Fruit fly (Drosophila melanogaster) whole organism, embryonic: ENCODE measurements around the gene CG33947.

Experiments
- Bgb ChIP-seq: fragments of 200-800 bp; sonication (Bioruptor generic); IDR thresholded peaks from 2 replicates; pipeline ENCODE4 v1.3.6; 2022; ENCODE audit warnings: missing biosample characterization, missing genetic modification characterization; ENCODE audit not compliant: partially characterized antibody
- CG1024 ChIP-seq: fragments of 200-800 bp; sonication (Bioruptor generic); IDR thresholded peaks from 2 replicates; pipeline ENCODE4 v1.3.6; 2022; ENCODE audit warnings: missing biosample characterization, missing genetic modification characterization
- CG10462 ChIP-seq: fragments of 200-800 bp; sonication (Bioruptor generic); optimal IDR thresholded peaks from 2 replicates; lab custom pipeline; 2016; ENCODE audit warnings: missing biosample characterization, missing genetic modification characterization
- CG10959 ChIP-seq: fragments of 200-800 bp; sonication (Bioruptor generic); IDR thresholded peaks from 2 replicates; pipeline ENCODE4 v1.3.6; 2022; ENCODE audit warnings: missing biosample characterization, missing genetic modification characterization
- CG12744 ChIP-seq: fragments of 200-800 bp; sonication (Bioruptor generic); optimal IDR thresholded peaks from 2 replicates; lab custom pipeline; 2016; ENCODE audit warnings: missing biosample characterization, missing genetic modification characterization
- CG12942 ChIP-seq: fragments of 200-800 bp; sonication (Bioruptor generic); optimal IDR thresholded peaks from 3 replicates; lab custom pipeline; 2016; ENCODE audit warnings: missing biosample characterization, missing genetic modification characterization
- CG1529 ChIP-seq: fragments of 200-800 bp; sonication (Bioruptor generic); optimal IDR thresholded peaks from 3 replicates; lab custom pipeline; 2018; ENCODE audit warnings: missing biosample characterization, missing genetic modification characterization
- CG2129 ChIP-seq: fragments of 200-800 bp; sonication (Bioruptor generic); IDR thresholded peaks from 2 replicates; pipeline ENCODE4 v1.3.6; 2022; ENCODE audit warnings: missing biosample characterization, missing genetic modification characterization; ENCODE audit not compliant: partially characterized antibody
- CG2875 ChIP-seq: fragments of 200-800 bp; sonication (Bioruptor generic); optimal IDR thresholded peaks from 2 replicates; lab custom pipeline; 2017; ENCODE audit warnings: missing biosample characterization, mild to moderate bottlenecking, missing genetic modification characterization, missing genetic modification reagents
- CG32532 ChIP-seq: fragments of 200-800 bp; sonication (Bioruptor generic); IDR thresholded peaks from 2 replicates; pipeline ENCODE4 v1.3.6; 2022; ENCODE audit warnings: missing biosample characterization, missing genetic modification characterization
- CG32767 ChIP-seq: fragments of 200-800 bp; sonication (Bioruptor generic); IDR thresholded peaks from 2 replicates; pipeline ENCODE4 v1.3.6; 2022; ENCODE audit warnings: missing biosample characterization, missing genetic modification characterization
- CG3281 ChIP-seq: fragments of 200-800 bp; sonication (Bioruptor generic); optimal IDR thresholded peaks from 3 replicates; lab custom pipeline; 2017; ENCODE audit warnings: missing biosample characterization, mild to moderate bottlenecking, missing genetic modification characterization
- CG4424 ChIP-seq: fragments of 200-800 bp; sonication (Bioruptor generic); optimal IDR thresholded peaks from 3 replicates; lab custom pipeline; 2016; ENCODE audit warnings: missing biosample characterization, missing genetic modification characterization
- CG4730 ChIP-seq: fragments of 200-800 bp; sonication (Bioruptor generic); IDR thresholded peaks from 2 replicates; pipeline ENCODE4 v1.3.6; 2022; ENCODE audit warnings: missing biosample characterization, missing genetic modification characterization
- CG6654 ChIP-seq: fragments of 200-800 bp; sonication (Bioruptor generic); optimal IDR thresholded peaks from 2 replicates; lab custom pipeline; 2017; ENCODE audit warnings: missing biosample characterization, mild to moderate bottlenecking, missing genetic modification characterization
- CG7372 ChIP-seq: fragments of 200-800 bp; sonication (Bioruptor generic); IDR thresholded peaks from 2 replicates; pipeline ENCODE4 v1.3.6; 2022; ENCODE audit warnings: missing biosample characterization, missing genetic modification characterization
- CG7987 ChIP-seq: fragments of 200-800 bp; sonication (Bioruptor generic); optimal IDR thresholded peaks from 2 replicates; lab custom pipeline; 2018; ENCODE audit warnings: missing biosample characterization, mild to moderate bottlenecking, missing genetic modification characterization, moderate library complexity
- CG9797 ChIP-seq: fragments of 200-800 bp; sonication (Bioruptor generic); optimal IDR thresholded peaks from 3 replicates; lab custom pipeline; 2018; ENCODE audit warnings: missing biosample characterization, mild to moderate bottlenecking, missing genetic modification characterization
- CHES-1-like ChIP-seq: fragments of 200-800 bp; sonication (Bioruptor generic); optimal IDR thresholded peaks from 2 replicates; lab custom pipeline; 2016; ENCODE audit warnings: missing biosample characterization, missing genetic modification characterization
- Dip3 ChIP-seq: fragments of 200-800 bp; sonication (Bioruptor generic); optimal IDR thresholded peaks from 3 replicates; lab custom pipeline; 2016; ENCODE audit warnings: missing biosample characterization, missing genetic modification characterization
- ERR ChIP-seq: fragments of 200-800 bp; sonication (Bioruptor generic); optimal IDR thresholded peaks from 2 replicates; lab custom pipeline; 2016; ENCODE audit warnings: missing biosample characterization, missing genetic modification characterization
- HLH3B ChIP-seq: fragments of 200-800 bp; sonication (Bioruptor generic); IDR thresholded peaks from 2 replicates; pipeline ENCODE4 v1.3.6; 2022; ENCODE audit warnings: missing biosample characterization, missing genetic modification characterization
- Hmr ChIP-seq: fragments of 200-800 bp; sonication (Bioruptor generic); optimal IDR thresholded peaks from 3 replicates; lab custom pipeline; 2017; ENCODE audit warnings: mild to moderate bottlenecking, missing biosample characterization, missing genetic modification reagents, missing genetic modification characterization
- Meics ChIP-seq: fragments of 200-800 bp; sonication (Bioruptor generic); optimal IDR thresholded peaks from 2 replicates; lab custom pipeline; 2017; ENCODE audit warnings: missing biosample characterization, mild to moderate bottlenecking, missing genetic modification characterization
- NC2α ChIP-seq: fragments of 200-800 bp; sonication (Bioruptor generic); optimal IDR thresholded peaks from 2 replicates; lab custom pipeline; 2016; ENCODE audit warnings: missing biosample characterization, missing genetic modification characterization
- NFAT ChIP-seq: fragments of 200-800 bp; sonication (Bioruptor generic); IDR thresholded peaks from 2 replicates; pipeline ENCODE4 v1.3.6; 2022; ENCODE audit warnings: missing biosample characterization, missing genetic modification characterization
- NK7.1 ChIP-seq: fragments of 200-800 bp; sonication (Bioruptor generic); optimal IDR thresholded peaks from 3 replicates; lab custom pipeline; 2016; ENCODE audit warnings: missing biosample characterization, missing genetic modification characterization
- Trl ChIP-seq, 3 experiments: fragments of >200 bp in 2 of 3; fragments of 200-800 bp in 1 of 3; sonication (Bioruptor generic) in 1 of 3; optimal IDR thresholded peaks; 2 replicates in 1 of 3; 3 replicates in 2 of 3; lab custom pipeline; 2016 to 2017; ENCODE audit warnings: missing biosample characterization in 1 of 3, missing genetic modification characterization in 1 of 3
- Xrp1 ChIP-seq: fragments of 200-800 bp; sonication (Bioruptor generic); IDR thresholded peaks from 2 replicates; pipeline ENCODE4 v1.3.6; 2022; ENCODE audit warnings: missing biosample characterization, missing genetic modification characterization
- al ChIP-seq: fragments of 200-800 bp; sonication (Bioruptor generic); IDR thresholded peaks from 2 replicates; pipeline ENCODE4 v1.3.6; 2022; ENCODE audit warnings: missing biosample characterization, missing genetic modification characterization
- bcd ChIP-seq: fragments of 200-800 bp; sonication (Bioruptor generic); optimal IDR thresholded peaks from 2 replicates; lab custom pipeline; 2017; ENCODE audit warnings: missing biosample characterization, mild to moderate bottlenecking, missing genetic modification characterization
- ci ChIP-seq: fragments of 200-800 bp; sonication (Bioruptor generic); IDR thresholded peaks from 3 replicates; pipeline ENCODE4 v1.3.6; 2022; ENCODE audit warnings: missing biosample characterization, missing genetic modification characterization
- dimm ChIP-seq: fragments of 200-800 bp; sonication (Bioruptor generic); IDR thresholded peaks from 2 replicates; pipeline ENCODE4 v1.3.6; 2022; ENCODE audit warnings: missing biosample characterization, missing genetic modification characterization
- exex ChIP-seq: fragments of 200-800 bp; sonication (Bioruptor generic); optimal IDR thresholded peaks from 4 replicates; lab custom pipeline; 2018; ENCODE audit warnings: missing biosample characterization, mild to moderate bottlenecking, missing genetic modification characterization, moderate library complexity
- fd96Cb ChIP-seq: fragments of 200-800 bp; sonication (Bioruptor generic); optimal IDR thresholded peaks from 2 replicates; lab custom pipeline; 2018; ENCODE audit warnings: missing biosample characterization, mild to moderate bottlenecking, missing genetic modification characterization, moderate library complexity
- ham ChIP-seq: fragments of 200-800 bp; sonication (Bioruptor generic); IDR thresholded peaks from 2 replicates; pipeline ENCODE4 v1.3.6; 2022; ENCODE audit warnings: missing biosample characterization, missing genetic modification characterization
- kah ChIP-seq: fragments of 200-800 bp; sonication (Bioruptor generic); optimal IDR thresholded peaks from 2 replicates; lab custom pipeline; 2018; ENCODE audit warnings: missing biosample characterization, mild to moderate bottlenecking, missing genetic modification characterization
- ken ChIP-seq: fragments of 200-800 bp; sonication (Bioruptor generic); IDR thresholded peaks from 3 replicates; pipeline ENCODE4 v1.3.6; 2022; ENCODE audit warnings: missing biosample characterization, missing genetic modification characterization
- lmd ChIP-seq: fragments of 200-800 bp; sonication (Bioruptor generic); IDR thresholded peaks from 2 replicates; pipeline ENCODE4 v1.3.6; 2022; ENCODE audit warnings: missing biosample characterization, missing genetic modification characterization
- mirr ChIP-seq: fragments of 200-800 bp; sonication (Bioruptor generic); optimal IDR thresholded peaks from 3 replicates; lab custom pipeline; 2018; ENCODE audit warnings: missing biosample characterization, mild to moderate bottlenecking, missing genetic modification characterization
- nerfin-2 ChIP-seq: fragments of 200-800 bp; sonication (Bioruptor generic); IDR thresholded peaks from 2 replicates; pipeline ENCODE4 v1.3.6; 2022; ENCODE audit warnings: missing biosample characterization, missing genetic modification characterization; ENCODE audit not compliant: partially characterized antibody
- pros ChIP-seq: fragments of 200-800 bp; sonication (Bioruptor generic); optimal IDR thresholded peaks from 3 replicates; lab custom pipeline; 2019; ENCODE audit warnings: missing biosample characterization, mild to moderate bottlenecking, missing genetic modification characterization, moderate library complexity
- repo ChIP-seq: fragments of 200-800 bp; sonication (Bioruptor generic); optimal IDR thresholded peaks from 2 replicates; lab custom pipeline; 2016; ENCODE audit warnings: missing biosample characterization, missing genetic modification characterization
- scrt ChIP-seq: fragments of 200-800 bp; sonication (Bioruptor generic); optimal IDR thresholded peaks from 2 replicates; lab custom pipeline; 2018; ENCODE audit warnings: missing biosample characterization, mild to moderate bottlenecking, missing genetic modification characterization, moderate library complexity
- sens-2 ChIP-seq: fragments of 200-800 bp; sonication (Bioruptor generic); IDR thresholded peaks from 2 replicates; pipeline ENCODE4 v1.3.6; 2022; ENCODE audit warnings: missing biosample characterization, missing genetic modification characterization
- slou ChIP-seq: fragments of 200-800 bp; sonication (Bioruptor generic); optimal IDR thresholded peaks from 3 replicates; lab custom pipeline; 2016; ENCODE audit warnings: missing biosample characterization, missing genetic modification characterization
- trem ChIP-seq: fragments of 200-800 bp; optimal IDR thresholded peaks from 3 replicates; lab custom pipeline; 2019; ENCODE audit warnings: missing biosample characterization, mild to moderate bottlenecking, missing genetic modification characterization, moderate library complexity
- vfl ChIP-seq: fragments of 200-800 bp; sonication (Bioruptor generic); optimal IDR thresholded peaks from 2 replicates; lab custom pipeline; 2016; ENCODE audit warnings: missing biosample characterization, missing genetic modification characterization
- zen ChIP-seq: fragments of 200-800 bp; sonication (Bioruptor generic); optimal IDR thresholded peaks from 3 replicates; lab custom pipeline; 2018; ENCODE audit warnings: missing biosample characterization, mild to moderate bottlenecking, missing genetic modification characterization, moderate library complexity
- zfh2 ChIP-seq: fragments of 200-800 bp; sonication (Bioruptor generic); optimal IDR thresholded peaks from 2 replicates; lab custom pipeline; 2016; ENCODE audit warnings: missing biosample characterization, missing genetic modification characterization

Gene CG33947

dm6 chr3L:11125636-11126532 lies 29.6 kb downstream of the CG33947 start (continued):
- TF ChIP-seq kah (no peak), CG1024 (GFP tag; lab: Robert Waterston, UW) (no peak), dimm (no peak), ken (GFP tag; lab: Robert Waterston, UW) (no peak), CG9797 (GFP tag; lab: Kevin White, UChicago) (no peak), CG32767 (GFP tag; lab: Robert Waterston, UW) (no peak), CG12744 (GFP tag; lab: Kevin White, UChicago) (no peak), ci (no peak), vfl (GFP tag; lab: Kevin White, UChicago) (no peak), trem (tag; lab: Kevin White, UChicago) (peak; percentile 55), scrt (peak; percentile 40), slou (no peak), Meics (GFP tag; lab: Kevin White, UChicago) (peak; percentile 26), Hmr (no peak), ham (no peak), mirr (GFP tag; lab: Kevin White, UChicago) (no peak), nerfin-2 (GFP tag; lab: Robert Waterston, UW) (no peak), CG6654 (GFP tag; lab: Kevin White, UChicago) (peak; percentile 95), HLH3B (no peak), CG10462 (GFP tag; lab: Kevin White, UChicago) (no peak), CG3281 (peak; percentile 50), CHES-1-like (GFP tag; lab: Kevin White, UChicago) (no peak), Dip3 (GFP tag; lab: Kevin White, UChicago) (peak; percentile 27), NFAT (0 out of 2 replicates have a peak, but pooled peaks have one; percentile 16), CG32532 (peak; percentile 54), zfh2 (peak; percentile 23), CG4424 (peak; percentile 3), fd96Cb (tag; lab: Kevin White, UChicago) (no peak), CG4730 (no peak), CG2129 (no peak), pros (no peak), CG10959 (GFP tag; lab: Robert Waterston, UW) (no peak), Trl (optimal IDR thresholded peaks at IDR 0.05; lab: Kevin White, UChicago) (no peak), Trl (GFP tag; optimal IDR thresholded peaks at IDR 0.05; lab: Kevin White, UChicago) (no peak), CG7987 (peak; percentile 38), CG12942 (GFP tag; lab: Kevin White, UChicago) (no peak), CG2875 (GFP tag; lab: Kevin White, UChicago) (no peak), CG1529 (GFP tag; lab: Kevin White, UChicago) (no peak), repo (GFP tag; lab: Kevin White, UChicago) (no peak), exex (tag; lab: Kevin White, UChicago) (no peak), NK7.1 (GFP tag; lab: Kevin White, UChicago) (no peak), ERR (GFP tag; lab: Kevin White, UChicago) (no peak), NC2α (GFP tag; lab: Kevin White, UChicago) (no peak), sens-2 (GFP tag; lab: Robert Waterston, UW) (no peak), bcd (peak; percentile 15), lmd (no peak), Xrp1 (0 out of 2 replicates have a peak, but pooled peaks have one; percentile 11), al (GFP tag; lab: Robert Waterston, UW) (no peak), Bgb (GFP tag; lab: Robert Waterston, UW) (no peak), zen (tag; lab: Kevin White, UChicago) (peak; percentile 20), CG7372 (GFP tag; lab: Robert Waterston, UW) (no peak)
